Worm (Caenorhabditis elegans): ENCODE data around the gene srh-83.

Gene srh-83

DNA sequence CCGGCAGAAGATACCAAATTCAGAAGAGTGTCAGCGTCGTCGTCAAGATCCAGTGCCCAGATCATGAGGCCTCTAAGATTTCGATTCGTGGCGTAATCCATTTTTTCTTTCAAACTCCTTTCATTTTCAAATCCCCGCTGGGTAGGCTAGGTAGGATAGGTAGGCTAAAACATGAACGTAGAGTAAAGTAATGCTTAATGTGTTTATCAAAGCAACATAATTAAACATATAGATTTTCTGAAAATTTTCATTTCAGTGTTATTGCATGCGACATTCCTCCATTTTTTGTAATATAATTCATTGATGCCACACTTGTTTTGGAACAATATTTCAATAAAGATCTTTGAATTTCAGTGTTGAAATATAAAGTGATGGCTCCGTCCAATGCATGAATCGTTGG is 34.9 kb upstream of the srh-83 start, which contains the start of gene T01C4.8:
Gene T01C4.8 (minus strand): TSS at position 101 of the 400 bp plus-strand sequence.
- no peak for TF ChIP-seq elt-3 (tag; optimal IDR thresholded peaks at IDR 0.05)
- no peak for TF ChIP-seq zag-1 (tag; optimal IDR thresholded peaks at IDR 0.05)
- no peak for TF ChIP-seq unc-39 (tag; optimal IDR thresholded peaks at IDR 0.05)
- TF ChIP-seq elt-1 (tag; optimal IDR thresholded peaks at IDR 0.05): no peak
- no peak for TF ChIP-seq R02D3.7 (tag; optimal IDR thresholded peaks at IDR 0.05)
- TF ChIP-seq crh-2 (tag; optimal IDR thresholded peaks at IDR 0.05): no peak
- no peak for TF ChIP-seq unc-55 (GFP tag; optimal IDR thresholded peaks at IDR 0.05)
- no peak for TF ChIP-seq lin-39 (tag; optimal IDR thresholded peaks at IDR 0.05)
- no peak for TF ChIP-seq nhr-129 (tag; optimal IDR thresholded peaks at IDR 0.05)
- TF ChIP-seq skn-1 (tag; optimal IDR thresholded peaks at IDR 0.05): no peak
- TF ChIP-seq Y55F3AM.14 (GFP tag; optimal IDR thresholded peaks at IDR 0.05): no peak
- no peak for TF ChIP-seq C34F6.9 (tag; optimal IDR thresholded peaks at IDR 0.05)
- no peak for TF ChIP-seq nhr-10 (tag; optimal IDR thresholded peaks at IDR 0.05)

ce11 chrV:7130974-7131373 is 33.3 kb upstream of the srh-83 start, which contains the start of gene srx-36:
srx-36 (minus strand) TSS chrV:7131074.
- TF ChIP-seq nhr-129 (tag; optimal IDR thresholded peaks at IDR 0.05) (no peak), skn-1 (tag; optimal IDR thresholded peaks at IDR 0.05) (no peak), peb-1 (tag; optimal IDR thresholded peaks at IDR 0.05) (no peak), F13H6.1 (tag; optimal IDR thresholded peaks at IDR 0.05) (no peak), gmeb-1 (tag; optimal IDR thresholded peaks at IDR 0.05) (no peak), nhr-23 (tag; optimal IDR thresholded peaks at IDR 0.05) (no peak), lin-11 (tag; optimal IDR thresholded peaks at IDR 0.05) (no peak)

- TF ChIP-seq nhr-25 (tag; optimal IDR thresholded peaks at IDR 0.05) (no peak), ZK546.5 (tag; optimal IDR thresholded peaks at IDR 0.05) (no peak), nhr-6 (tag; optimal IDR thresholded peaks at IDR 0.05) (no peak), unc-39 (tag; optimal IDR thresholded peaks at IDR 0.05) (no peak), alr-1 (tag; optimal IDR thresholded peaks at IDR 0.05) (no peak), elt-1 (tag; optimal IDR thresholded peaks at IDR 0.05) (no peak), mdl-1 (tag; optimal IDR thresholded peaks at IDR 0.05) (no peak), ceh-16 (tag; optimal IDR thresholded peaks at IDR 0.05) (no peak), egl-27 (tag; optimal IDR thresholded peaks at IDR 0.05) (no peak), peb-1 (tag; optimal IDR thresholded peaks at IDR 0.05) (no peak), F13H6.1 (tag; optimal IDR thresholded peaks at IDR 0.05) (no peak)
Measured at ce11 chrV:7132248-7132647, 32.1 kb upstream of the srh-83 start, which contains the start of gene sre-10. sre-10 (plus strand) TSS chrV:7132548.

- TF ChIP-seq nhr-6 (tag; optimal IDR thresholded peaks at IDR 0.05): no peak
- TF ChIP-seq lsy-2 (tag; optimal IDR thresholded peaks at IDR 0.05): no peak
- no peak for TF ChIP-seq nhr-10 (tag; optimal IDR thresholded peaks at IDR 0.05)
Measured at ce11 chrV:7133963-7134362, 30.3 kb upstream of the srh-83 start, which contains the start of gene F10D2.16. F10D2.16 (plus strand) TSS chrV:7134263.

ce11 chrV:7136859-7137258 is 27.5 kb upstream of the srh-83 start:
- no peak for TF ChIP-seq nhr-23 (tag; optimal IDR thresholded peaks at IDR 0.05)
- TF ChIP-seq crh-2 (tag; optimal IDR thresholded peaks at IDR 0.05): no peak
- TF ChIP-seq elt-1 (tag; optimal IDR thresholded peaks at IDR 0.05): no peak
- TF ChIP-seq nhr-129 (tag; optimal IDR thresholded peaks at IDR 0.05): no peak
- TF ChIP-seq ama-1 (optimal IDR thresholded peaks at IDR 0.05): no peak
- TF ChIP-seq ztf-11 (tag; optimal IDR thresholded peaks at IDR 0.05): no peak
- TF ChIP-seq ztf-1 (GFP tag; conservative IDR thresholded peaks at IDR 0.05): no peak
- TF ChIP-seq sem-4 (tag; optimal IDR thresholded peaks at IDR 0.05): no peak
- no peak for TF ChIP-seq Y55F3AM.14 (GFP tag; optimal IDR thresholded peaks at IDR 0.05)

- TF ChIP-seq nhr-12 (tag; optimal IDR thresholded peaks at IDR 0.05): no peak
- TF ChIP-seq sem-4 (tag; optimal IDR thresholded peaks at IDR 0.05): no peak
- TF ChIP-seq nhr-77 (tag; optimal IDR thresholded peaks at IDR 0.05): no peak
- no peak for TF ChIP-seq blmp-1 (tag; optimal IDR thresholded peaks at IDR 0.05; ENCODE audit: insufficient read depth)
Measured at ce11 chrV:7138320-7138719, 26.0 kb upstream of the srh-83 start, which contains the start of gene str-112. str-112 (minus strand) TSS chrV:7138420.
